Worm (Caenorhabditis elegans) whole organism, young adult: ENCODE measurements around the gene str-159.
A peak's percentile ranks its signal among the peaks of the same experiment; 100 is the strongest.

Experiments
- B0035.1 ChIP-seq: sonication (generic microtip); optimal IDR thresholded peaks from 2 replicates; lab custom pipeline; 2016; ENCODE audit warnings: missing genetic modification characterization, mild to moderate bottlenecking, missing compliant biosample characterization, missing genotype, missing genetic modification reagents
- B0261.1 ChIP-seq: sonication (generic microtip); optimal IDR thresholded peaks from 2 replicates; lab custom pipeline; 2016; ENCODE audit warnings: mild to moderate bottlenecking, missing genetic modification characterization, moderate library complexity, missing compliant biosample characterization
- C06A6.2 ChIP-seq: fragments of 200-800 bp; sonication (Bioruptor generic); conservative IDR thresholded peaks from 2 replicates; pipeline ENCODE4 v1.3.6; 2022; ENCODE audit warnings: missing genetic modification characterization, missing compliant biosample characterization
- D2030.7 ChIP-seq: fragments of 200-800 bp; sonication (Bioruptor generic); IDR thresholded peaks from 2 replicates; pipeline ENCODE4 v1.3.6; 2022; ENCODE audit warnings: missing genetic modification reagents, missing genetic modification characterization, missing compliant biosample characterization
- F10E7.11 ChIP-seq: sonication (generic microtip); optimal IDR thresholded peaks from 2 replicates; lab custom pipeline; 2017; ENCODE audit warnings: mild to moderate bottlenecking, missing genetic modification characterization, moderate library complexity, missing compliant biosample characterization
- F33H1.4 ChIP-seq: fragments of 200-800 bp; sonication (Bioruptor generic); IDR thresholded peaks from 2 replicates; pipeline ENCODE4 v1.3.6; 2022; ENCODE audit warnings: missing genetic modification reagents, missing genetic modification characterization, missing compliant biosample characterization
- F57C9.4 ChIP-seq: sonication (generic microtip); optimal IDR thresholded peaks from 2 replicates; lab custom pipeline; 2017; ENCODE audit warnings: mild to moderate bottlenecking, missing genetic modification characterization, missing compliant biosample characterization
- T26A5.8 ChIP-seq: sonication (generic microtip); optimal IDR thresholded peaks from 2 replicates; lab custom pipeline; 2016; ENCODE audit warnings: missing genetic modification characterization, missing compliant biosample characterization
- Y56A3A.18 ChIP-seq: fragments of 200-800 bp; sonication (Bioruptor generic); IDR thresholded peaks from 2 replicates; pipeline ENCODE4 v1.3.6; 2022; ENCODE audit warnings: missing genetic modification reagents, missing genetic modification characterization, missing compliant biosample characterization
- Y67H2A.10 ChIP-seq: fragments of 200-800 bp; sonication (Bioruptor generic); conservative IDR thresholded peaks from 2 replicates; pipeline ENCODE4 v1.3.6; 2022; ENCODE audit warnings: missing genetic modification reagents, missing genetic modification characterization, missing compliant biosample characterization
- Y95B8A.8 ChIP-seq: fragments of 200-800 bp; sonication (Bioruptor generic); IDR thresholded peaks from 2 replicates; pipeline ENCODE4 v1.3.6; 2022; ENCODE audit warnings: missing genetic modification reagents, missing genetic modification characterization, missing compliant biosample characterization
- ZK185.1 ChIP-seq: sonication (generic microtip); optimal IDR thresholded peaks from 2 replicates; lab custom pipeline; 2016; ENCODE audit warnings: mild to moderate bottlenecking, missing genetic modification characterization, missing compliant biosample characterization; ENCODE audit not compliant: poor library complexity, severe bottlenecking
- attf-6 ChIP-seq: fragments of 200-800 bp; sonication (Bioruptor generic); IDR thresholded peaks from 2 replicates; pipeline ENCODE4 v1.3.6; 2022; ENCODE audit warnings: missing genetic modification reagents, missing genetic modification characterization, missing compliant biosample characterization
- bed-2 ChIP-seq: fragments of 200-800 bp; sonication (Bioruptor generic); IDR thresholded peaks from 2 replicates; pipeline ENCODE4 v1.3.6; 2022; ENCODE audit warnings: missing genetic modification reagents, missing genetic modification characterization, missing compliant biosample characterization
- cebp-2 ChIP-seq: fragments of 200-800 bp; sonication (Bioruptor generic); IDR thresholded peaks from 2 replicates; pipeline ENCODE4 v1.3.6; 2022; ENCODE audit warnings: missing genetic modification characterization, missing compliant biosample characterization
- dox-1 ChIP-seq: fragments of 200-800 bp; sonication (Bioruptor generic); IDR thresholded peaks from 2 replicates; pipeline ENCODE4 v1.3.6; 2022; ENCODE audit warnings: missing genetic modification reagents, missing genetic modification characterization, missing compliant biosample characterization
- dpff-1 ChIP-seq: sonication (generic microtip); optimal IDR thresholded peaks from 2 replicates; lab custom pipeline; 2017; ENCODE audit warnings: mild to moderate bottlenecking, missing genetic modification characterization, missing compliant biosample characterization
- efl-1 ChIP-seq: fragments of 150-350 bp; optimal IDR thresholded peaks from 2 replicates; lab custom pipeline; 2014; ENCODE audit warnings: missing biosample characterization, missing genetic modification reagents, missing genetic modification characterization
- egrh-3 ChIP-seq: fragments of 200-800 bp; sonication (Bioruptor generic); IDR thresholded peaks from 2 replicates; pipeline ENCODE4 v1.3.6; 2022; ENCODE audit warnings: missing genetic modification reagents, missing genetic modification characterization, missing compliant biosample characterization
- ekl-4 ChIP-seq: fragments of 200-800 bp; sonication (Bioruptor generic); IDR thresholded peaks from 2 replicates; pipeline ENCODE4 v1.3.6; 2022; ENCODE audit warnings: missing genetic modification reagents, missing genetic modification characterization, missing compliant biosample characterization
- gei-17 ChIP-seq: fragments of 200-800 bp; sonication (Bioruptor generic); optimal IDR thresholded peaks from 2 replicates; lab custom pipeline; 2018; ENCODE audit warnings: mild to moderate bottlenecking, missing genetic modification characterization, missing compliant biosample characterization
- hlh-12 ChIP-seq: sonication (generic microtip); optimal IDR thresholded peaks from 2 replicates; lab custom pipeline; 2016; ENCODE audit warnings: missing genetic modification characterization, missing compliant biosample characterization
- hlh-26 ChIP-seq: fragments of 200-800 bp; sonication (Bioruptor generic); conservative IDR thresholded peaks from 2 replicates; pipeline ENCODE4 v1.3.6; 2022; ENCODE audit warnings: missing genetic modification reagents, missing genetic modification characterization, missing compliant biosample characterization
- lag-1 ChIP-seq: fragments of 200-800 bp; sonication (Bioruptor generic); IDR thresholded peaks from 2 replicates; pipeline ENCODE4 v1.3.6; 2022; ENCODE audit warnings: missing genetic modification reagents, missing genetic modification characterization, missing compliant biosample characterization
- let-526 ChIP-seq: fragments of 200-800 bp; sonication (Bioruptor generic); IDR thresholded peaks from 2 replicates; pipeline ENCODE4 v1.3.6; 2022; ENCODE audit warnings: missing genetic modification reagents, missing genetic modification characterization, missing compliant biosample characterization
- lin-26 ChIP-seq: fragments of 200-800 bp; sonication (Bioruptor generic); IDR thresholded peaks from 2 replicates; pipeline ENCODE4 v1.3.6; 2022; ENCODE audit warnings: missing genetic modification reagents, missing genetic modification characterization, missing compliant biosample characterization
- lin-35 ChIP-seq, 3 experiments: fragments of 150-350 bp in 2 of 3; sonication (generic microtip) in 1 of 3; optimal IDR thresholded peaks; 2 replicates each; lab custom pipeline; 2014 to 2018; ENCODE audit warnings: missing biosample characterization in 3 of 3, missing genetic modification characterization in 3 of 3, missing genetic modification reagents in 3 of 3
- lir-1 ChIP-seq: fragments of 200-800 bp; sonication (Bioruptor generic); conservative IDR thresholded peaks from 2 replicates; pipeline ENCODE4 v1.3.6; 2022; ENCODE audit warnings: missing genetic modification reagents, missing genetic modification characterization, missing compliant biosample characterization
- madf-10 ChIP-seq: sonication (generic microtip); optimal IDR thresholded peaks from 2 replicates; lab custom pipeline; 2016; ENCODE audit warnings: mild to moderate bottlenecking, missing genetic modification characterization, missing compliant biosample characterization
- madf-3 ChIP-seq: fragments of 200-800 bp; sonication (Bioruptor generic); IDR thresholded peaks from 2 replicates; pipeline ENCODE4 v1.3.6; 2022; ENCODE audit warnings: missing genetic modification reagents, missing genetic modification characterization, missing compliant biosample characterization
- mel-28 ChIP-seq: sonication (generic microtip); optimal IDR thresholded peaks from 2 replicates; lab custom pipeline; 2016; ENCODE audit warnings: borderline replicate concordance, mild to moderate bottlenecking, missing genetic modification characterization, missing compliant biosample characterization
- nfya-1 ChIP-seq: sonication (generic microtip); optimal IDR thresholded peaks from 2 replicates; lab custom pipeline; 2017; ENCODE audit warnings: antibody characterized with exemption, missing compliant biosample characterization, missing genetic modification characterization, borderline replicate concordance; ENCODE audit not compliant: insufficient read depth
- nfyb-1 ChIP-seq: fragments of 200-800 bp; sonication (Bioruptor generic); IDR thresholded peaks from 2 replicates; pipeline ENCODE4 v1.3.6; 2022; ENCODE audit warnings: missing genetic modification reagents, missing genetic modification characterization, missing compliant biosample characterization
- nhr-120 ChIP-seq: fragments of 200-800 bp; sonication (Bioruptor generic); IDR thresholded peaks from 2 replicates; pipeline ENCODE4 v1.3.6; 2022; ENCODE audit warnings: missing genetic modification characterization, missing compliant biosample characterization
- nhr-80 ChIP-seq: sonication (generic microtip); optimal IDR thresholded peaks from 2 replicates; lab custom pipeline; 2016; ENCODE audit warnings: missing genetic modification characterization, missing compliant biosample characterization
- pbrm-1 ChIP-seq: fragments of 200-800 bp; sonication (Bioruptor generic); IDR thresholded peaks from 2 replicates; pipeline ENCODE4 v1.3.6; 2022; ENCODE audit warnings: missing genetic modification reagents, missing genetic modification characterization, missing compliant biosample characterization
- pha-4 ChIP-seq: fragments of 150-350 bp; sonication (generic microtip); optimal IDR thresholded peaks from 2 replicates; lab custom pipeline; 2014; ENCODE audit warnings: missing biosample characterization, missing genetic modification reagents, missing genetic modification characterization
- rcor-1 ChIP-seq: fragments of 200-800 bp; sonication (Bioruptor generic); IDR thresholded peaks from 2 replicates; pipeline ENCODE4 v1.3.6; 2022; ENCODE audit warnings: missing genetic modification reagents, missing genetic modification characterization, missing compliant biosample characterization
- sdz-38 ChIP-seq: sonication (generic microtip); optimal IDR thresholded peaks from 2 replicates; lab custom pipeline; 2016; ENCODE audit warnings: missing genotype, missing genetic modification characterization, missing compliant biosample characterization
- snpc-1.1 ChIP-seq: sonication (generic microtip); optimal IDR thresholded peaks from 2 replicates; lab custom pipeline; 2017; ENCODE audit warnings: missing genetic modification characterization, mild to moderate bottlenecking, missing compliant biosample characterization, antibody characterized with exemption, moderate library complexity, missing genotype, missing genetic modification reagents; ENCODE audit not compliant: insufficient read depth
- snpc-4 ChIP-seq, 5 experiments: fragments of 150-350 bp in 1 of 5; sonication (generic microtip) in 4 of 5; optimal IDR thresholded peaks; 2 replicates each; lab custom pipeline; 2014 to 2018; ENCODE audit warnings: missing genetic modification characterization in 5 of 5, missing biosample characterization in 3 of 5, antibody characterized with exemption in 2 of 5, mild to moderate bottlenecking in 2 of 5, missing compliant biosample characterization in 2 of 5, missing genotype in 2 of 5, moderate library complexity in 2 of 5, missing genetic modification reagents in 1 of 5
- somi-1 ChIP-seq: fragments of 200-800 bp; sonication (Bioruptor generic); optimal IDR thresholded peaks from 2 replicates; lab custom pipeline; 2018; ENCODE audit warnings: mild to moderate bottlenecking, missing genetic modification characterization, missing compliant biosample characterization
- sptf-2 ChIP-seq: fragments of 200-800 bp; sonication (Bioruptor generic); optimal IDR thresholded peaks from 2 replicates; lab custom pipeline; 2018; ENCODE audit warnings: mild to moderate bottlenecking, missing genetic modification characterization, missing compliant biosample characterization
- tlf-1 ChIP-seq: fragments of 200-800 bp; sonication (Bioruptor generic); optimal IDR thresholded peaks from 2 replicates; lab custom pipeline; 2018; ENCODE audit warnings: mild to moderate bottlenecking, missing genetic modification characterization, missing compliant biosample characterization
- ztf-18 ChIP-seq: sonication (generic microtip); optimal IDR thresholded peaks from 2 replicates; lab custom pipeline; 2016; ENCODE audit warnings: missing genotype, mild to moderate bottlenecking, missing genetic modification characterization, missing compliant biosample characterization
- ztf-28 ChIP-seq: fragments of 200-800 bp; sonication (Bioruptor generic); IDR thresholded peaks from 2 replicates; pipeline ENCODE4 v1.3.6; 2022; ENCODE audit warnings: missing genetic modification reagents, missing genetic modification characterization, missing compliant biosample characterization
- ztf-3 ChIP-seq: fragments of 200-800 bp; sonication (Bioruptor generic); optimal IDR thresholded peaks from 2 replicates; lab custom pipeline; 2018; ENCODE audit warnings: mild to moderate bottlenecking, missing genetic modification characterization, missing compliant biosample characterization
- ztf-6 ChIP-seq: fragments of 200-800 bp; sonication (Bioruptor generic); IDR thresholded peaks from 2 replicates; pipeline ENCODE4 v1.3.6; 2022; ENCODE audit warnings: missing genetic modification reagents, missing genetic modification characterization, missing compliant biosample characterization

The str-159 gene

DNA sequence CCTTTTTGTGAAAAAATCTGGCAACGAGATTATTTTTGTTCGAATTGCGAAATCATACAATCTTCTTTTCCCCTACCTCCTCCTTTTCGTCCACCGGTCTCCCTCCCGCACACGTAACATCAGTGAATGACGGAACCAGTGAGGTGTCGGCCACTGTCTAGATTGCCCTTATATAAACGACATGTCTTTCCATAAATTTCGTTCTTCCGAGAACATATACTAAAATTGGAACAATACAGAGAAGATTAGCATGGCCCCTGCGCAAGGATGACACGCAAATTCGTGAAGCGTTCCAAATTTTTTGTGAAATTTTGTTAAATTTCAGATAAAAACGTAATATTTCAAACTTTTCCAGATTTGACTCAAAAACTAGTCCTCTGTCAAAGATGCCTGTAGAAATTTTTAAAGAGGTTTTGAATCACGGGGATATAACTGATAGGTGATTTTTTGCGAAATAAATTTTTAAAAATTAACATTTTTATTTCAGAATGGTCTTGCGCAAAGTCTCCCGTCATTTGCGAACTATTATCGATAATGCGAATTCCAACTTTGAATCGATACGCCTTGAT is 21.7 kb downstream of the str-159 start (continued):
- no peak for TF ChIP-seq let-526 (GFP tag; lab: Robert Waterston, UW)
- peak; percentile 89 for TF ChIP-seq attf-6
- TF ChIP-seq cebp-2 (GFP tag; lab: Robert Waterston, UW): no peak
- no peak for TF ChIP-seq mel-28 (tag; lab: Kevin White, UChicago)
- TF ChIP-seq dox-1 (GFP tag; lab: Robert Waterston, UW): no peak; the same call in 1 of the 2 replicates
- no peak for TF ChIP-seq F57C9.4 (tag; lab: Kevin White, UChicago)
- TF ChIP-seq tlf-1 (GFP tag; lab: Kevin White, UChicago): peak; percentile 11
- TF ChIP-seq pha-4 (tag; lab: Kevin White, UChicago): no peak
- no peak for TF ChIP-seq ztf-28 (GFP tag; lab: Robert Waterston, UW)
- TF ChIP-seq efl-1 (GFP tag; lab: Kevin White, UChicago): no peak
- peak; percentile 18 for TF ChIP-seq madf-10 (tag; lab: Kevin White, UChicago)
- TF ChIP-seq sdz-38: no peak
- peak; percentile 91 for TF ChIP-seq snpc-4 (GFP tag; optimal IDR thresholded peaks at IDR 0.05; lab: Kevin White, UChicago)
- TF ChIP-seq snpc-4 (tag; optimal IDR thresholded peaks at IDR 0.05; lab: Kevin White, UChicago): peak; percentile 95 to 99 (median 98)
- no peak for TF ChIP-seq C06A6.2 (GFP tag; lab: Robert Waterston, UW)
- TF ChIP-seq nhr-80 (tag; lab: Kevin White, UChicago): no peak
- no peak for TF ChIP-seq pbrm-1 (GFP tag; lab: Robert Waterston, UW)
- TF ChIP-seq Y56A3A.18 (GFP tag; lab: Robert Waterston, UW): peak; percentile 93
- peak; percentile 56 for TF ChIP-seq hlh-12
- 0 out of 2 replicates have a peak, but pooled peaks have one; percentile 49 for TF ChIP-seq nhr-120 (GFP tag; lab: Robert Waterston, UW)
- TF ChIP-seq F10E7.11 (tag; lab: Kevin White, UChicago): no peak
- no peak for TF ChIP-seq lag-1
- no peak for TF ChIP-seq hlh-26 (GFP tag; lab: Robert Waterston, UW)
- TF ChIP-seq madf-3 (GFP tag; lab: Robert Waterston, UW): no peak
- no peak for TF ChIP-seq lin-35 (GFP tag; optimal IDR thresholded peaks at IDR 0.05; lab: Kevin White, UChicago)
- TF ChIP-seq lin-26: peak; percentile 91
- no peak; the same call in 1 of the 2 replicates for TF ChIP-seq D2030.7 (GFP tag; lab: Robert Waterston, UW)
- no peak for TF ChIP-seq bed-2 (GFP tag; lab: Robert Waterston, UW)
- peak; percentile 92 for TF ChIP-seq snpc-1.1 (tag; lab: Kevin White, UChicago)
- peak; percentile 19 for TF ChIP-seq ZK185.1
- peak; percentile 46 for TF ChIP-seq F33H1.4 (GFP tag; lab: Robert Waterston, UW)
- no peak for TF ChIP-seq somi-1 (GFP tag; lab: Kevin White, UChicago)
- TF ChIP-seq Y95B8A.8 (GFP tag; lab: Robert Waterston, UW): no peak
- TF ChIP-seq rcor-1 (GFP tag; lab: Robert Waterston, UW): no peak; the same call in none of the 2 replicates
- peak; percentile 69 for TF ChIP-seq ztf-18 (tag; lab: Kevin White, UChicago)
- TF ChIP-seq B0035.1 (tag; lab: Kevin White, UChicago): no peak
- TF ChIP-seq ztf-6 (GFP tag; lab: Robert Waterston, UW): no peak
- TF ChIP-seq ekl-4 (GFP tag; lab: Robert Waterston, UW): no peak; the same call in 1 of the 2 replicates
- no peak for TF ChIP-seq nfya-1 (tag; lab: Kevin White, UChicago)
- no peak for TF ChIP-seq nfyb-1
- TF ChIP-seq egrh-3: no peak
- peak; percentile 61 for TF ChIP-seq B0261.1
- no peak for TF ChIP-seq Y67H2A.10
- no peak for TF ChIP-seq dpff-1
- TF ChIP-seq ztf-3 (GFP tag; lab: Kevin White, UChicago): no peak
- no peak for TF ChIP-seq lir-1 (GFP tag; lab: Robert Waterston, UW)
- no peak for TF ChIP-seq gei-17 (GFP tag; lab: Kevin White, UChicago)
- no peak for TF ChIP-seq T26A5.8 (tag; lab: Kevin White, UChicago)
- TF ChIP-seq sptf-2 (GFP tag; lab: Kevin White, UChicago): no peak
